Fruit fly (Drosophila melanogaster): ENCODE data around the gene PolrMT.

The PolrMT gene

DNA sequence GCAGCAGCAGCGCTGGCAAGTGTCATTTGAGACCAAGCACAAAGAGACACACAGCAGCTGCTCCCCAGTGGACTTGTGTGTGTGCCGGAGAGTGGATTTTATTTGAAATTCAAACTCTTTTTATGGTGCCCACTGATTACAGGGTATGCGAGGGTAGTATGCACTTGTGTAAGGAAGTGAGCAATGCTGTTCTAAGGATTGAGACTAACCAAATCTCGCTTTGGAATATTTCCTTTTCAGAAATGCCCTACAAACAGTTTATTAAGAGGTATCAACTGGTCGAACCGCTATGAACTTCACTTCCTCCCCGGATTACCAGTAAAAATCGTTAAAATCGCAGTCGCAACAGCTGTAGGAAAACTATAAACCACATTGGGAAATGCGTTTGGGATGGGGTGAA lies 32.4 kb downstream of the PolrMT start (continued):
- peak; percentile 96 for TF ChIP-seq ttk (GFP tag; IDR thresholded peaks at IDR 0.05)
- peak; percentile 81 for TF ChIP-seq p53 (GFP tag; optimal IDR thresholded peaks at IDR 0.05)
- TF ChIP-seq Scr (GFP tag; IDR thresholded peaks at IDR 0.05; ENCODE audit: partially characterized antibody): no peak
- no peak for TF ChIP-seq tio (GFP tag; optimal IDR thresholded peaks at IDR 0.05)
- TF ChIP-seq nau (GFP tag; optimal IDR thresholded peaks at IDR 0.05): peak; percentile 78
- TF ChIP-seq nmo (GFP tag; optimal IDR thresholded peaks at IDR 0.05): peak; percentile 94
- TF ChIP-seq CG14014 (GFP tag; IDR thresholded peaks at IDR 0.05): peak; percentile 91
- TF ChIP-seq Ada2b (GFP tag; IDR thresholded peaks at IDR 0.05): peak; percentile 94
- TF ChIP-seq pros (GFP tag; optimal IDR thresholded peaks at IDR 0.05): peak; percentile 26
- TF ChIP-seq ara (GFP tag; IDR thresholded peaks at IDR 0.05): peak; percentile 97
- peak; percentile 93 for TF ChIP-seq CG8924 (tag; optimal IDR thresholded peaks at IDR 0.05)
- no peak for TF ChIP-seq gfzf (GFP tag; optimal IDR thresholded peaks at IDR 0.05)
- TF ChIP-seq Awh (GFP tag; IDR thresholded peaks at IDR 0.05): peak; percentile 95
- peak; percentile 87 for TF ChIP-seq CG2678 (tag; optimal IDR thresholded peaks at IDR 0.05)
- peak; percentile 94 for TF ChIP-seq CG30431 (GFP tag; optimal IDR thresholded peaks at IDR 0.05)
- TF ChIP-seq Abd-B (GFP tag; optimal IDR thresholded peaks at IDR 0.05): peak; percentile 96
- no peak for TF ChIP-seq Dll (GFP tag; IDR thresholded peaks at IDR 0.05; ENCODE audit: partially characterized antibody)
- no peak for TF ChIP-seq Doc3 (GFP tag; IDR thresholded peaks at IDR 0.05; ENCODE audit: partially characterized antibody)
- TF ChIP-seq CG6683 (GFP tag; optimal IDR thresholded peaks at IDR 0.05): no peak
- peak; percentile 82 for TF ChIP-seq bowl (GFP tag; IDR thresholded peaks at IDR 0.05)
- no peak for TF ChIP-seq sc (optimal IDR thresholded peaks at IDR 0.05)
- TF ChIP-seq sc (GFP tag; optimal IDR thresholded peaks at IDR 0.05): peak; percentile 95
- no peak for TF ChIP-seq Dfd (GFP tag; optimal IDR thresholded peaks at IDR 0.05)
- peak; percentile 87 for TF ChIP-seq CG15269 (tag; optimal IDR thresholded peaks at IDR 0.05)
- peak; percentile 95 for TF ChIP-seq oc (tag; optimal IDR thresholded peaks at IDR 0.05)
- peak; percentile 92 for TF ChIP-seq Mrtf (GFP tag; IDR thresholded peaks at IDR 0.05)
- TF ChIP-seq CG17328 (GFP tag; IDR thresholded peaks at IDR 0.05): peak; percentile 97
- peak; percentile 49 for TF ChIP-seq Elba2 (GFP tag; optimal IDR thresholded peaks at IDR 0.05)
- peak; percentile 90 for TF ChIP-seq CHES-1-like (GFP tag; optimal IDR thresholded peaks at IDR 0.05)
- TF ChIP-seq sd (tag; optimal IDR thresholded peaks at IDR 0.05): peak; percentile 29
- peak; percentile 83 for TF ChIP-seq CG4707 (GFP tag; optimal IDR thresholded peaks at IDR 0.05)
- TF ChIP-seq CG15073 (GFP tag; optimal IDR thresholded peaks at IDR 0.05): peak; percentile 79
- TF ChIP-seq bigmax (GFP tag; optimal IDR thresholded peaks at IDR 0.05): no peak
- TF ChIP-seq CG6765 (GFP tag; optimal IDR thresholded peaks at IDR 0.05): no peak
- TF ChIP-seq CG12391 (tag; optimal IDR thresholded peaks at IDR 0.05): peak; percentile 93
- peak; percentile 81 for TF ChIP-seq Usf (GFP tag; optimal IDR thresholded peaks at IDR 0.05)
- TF ChIP-seq C15 (GFP tag; IDR thresholded peaks at IDR 0.05): peak; percentile 14; the same call in 1 of the 3 replicates
- TF ChIP-seq CG13775 (GFP tag; optimal IDR thresholded peaks at IDR 0.05): peak; percentile 85
- peak; percentile 80 for TF ChIP-seq fd64A (GFP tag; optimal IDR thresholded peaks at IDR 0.05)
- no peak for TF ChIP-seq pzg (GFP tag; optimal IDR thresholded peaks at IDR 0.05)
- peak; percentile 14 for TF ChIP-seq abd-A (tag; optimal IDR thresholded peaks at IDR 0.05)
- peak; percentile 92 for TF ChIP-seq Ssrp (tag; optimal IDR thresholded peaks at IDR 0.05)
- TF ChIP-seq chm (GFP tag; IDR thresholded peaks at IDR 0.05): peak; percentile 97
- peak; percentile 83 for TF ChIP-seq CG17385 (GFP tag; optimal IDR thresholded peaks at IDR 0.05)
- peak; percentile 87 for TF ChIP-seq dati (GFP tag; IDR thresholded peaks at IDR 0.05)
- peak; percentile 92 for TF ChIP-seq CG33213 (GFP tag; optimal IDR thresholded peaks at IDR 0.05)
- TF ChIP-seq CG8388 (GFP tag; optimal IDR thresholded peaks at IDR 0.05): peak; percentile 90
- peak; percentile 75 for TF ChIP-seq klu (GFP tag; IDR thresholded peaks at IDR 0.05)
- TF ChIP-seq Ets65A (GFP tag): peak; percentile 99
- peak; percentile 98 for TF ChIP-seq Med (GFP tag)
- TF ChIP-seq NC2α (GFP tag; optimal IDR thresholded peaks at IDR 0.05): peak; percentile 87
